Fruit fly (Drosophila melanogaster) whole organism, embryonic: ENCODE data around the gene CG14071.
A peak's percentile ranks its signal among the peaks of the same experiment; 100 is the strongest.

ENCODE experiments used
- ATbp ChIP-seq: fragments of 200-800 bp; sonication (Bioruptor generic); optimal IDR thresholded peaks from 2 replicates; lab custom pipeline; 2017; ENCODE audit warnings: missing biosample characterization, mild to moderate bottlenecking, missing genetic modification characterization, missing genetic modification reagents
- CG11560 ChIP-seq: fragments of 200-800 bp; sonication (Bioruptor generic); IDR thresholded peaks from 3 replicates; pipeline ENCODE4 v1.3.6; 2022; ENCODE audit warnings: missing biosample characterization, missing genetic modification characterization
- CG12942 ChIP-seq: fragments of 200-800 bp; sonication (Bioruptor generic); optimal IDR thresholded peaks from 3 replicates; lab custom pipeline; 2016; ENCODE audit warnings: missing biosample characterization, missing genetic modification characterization
- CG14441 ChIP-seq: fragments of 200-800 bp; sonication (Bioruptor generic); IDR thresholded peaks from 2 replicates; pipeline ENCODE4 v1.3.6; 2022; ENCODE audit warnings: missing biosample characterization, missing genetic modification characterization
- CG16779 ChIP-seq: fragments of 200-800 bp; sonication (Bioruptor generic); IDR thresholded peaks from 2 replicates; pipeline ENCODE4 v1.3.6; 2022; ENCODE audit warnings: missing biosample characterization, missing genetic modification characterization
- CG17361 ChIP-seq: fragments of 200-800 bp; sonication (Bioruptor generic); IDR thresholded peaks from 3 replicates; pipeline ENCODE4 v1.3.6; 2022; ENCODE audit warnings: missing biosample characterization, missing genetic modification characterization
- CG17802 ChIP-seq: fragments of 200-800 bp; sonication (Bioruptor generic); optimal IDR thresholded peaks from 2 replicates; lab custom pipeline; 2018; ENCODE audit warnings: missing biosample characterization, mild to moderate bottlenecking, missing genetic modification characterization, moderate library complexity
- CG18599 ChIP-seq: fragments of 200-800 bp; sonication (Bioruptor generic); optimal IDR thresholded peaks from 3 replicates; lab custom pipeline; 2017; ENCODE audit warnings: missing biosample characterization, missing genetic modification characterization, mild to moderate bottlenecking, moderate library complexity, missing genetic modification reagents
- CG18619 ChIP-seq: fragments of 200-800 bp; sonication (Bioruptor generic); optimal IDR thresholded peaks from 3 replicates; lab custom pipeline; 2017; ENCODE audit warnings: missing biosample characterization, mild to moderate bottlenecking, missing genetic modification characterization
- CG18764 ChIP-seq: fragments of 200-800 bp; sonication (Bioruptor generic); optimal IDR thresholded peaks from 3 replicates; lab custom pipeline; 2016; ENCODE audit warnings: missing biosample characterization, missing genetic modification characterization
- CG2120 ChIP-seq: fragments of 200-800 bp; sonication (Bioruptor generic); optimal IDR thresholded peaks from 3 replicates; lab custom pipeline; 2016; ENCODE audit warnings: missing biosample characterization, missing genetic modification characterization
- CG2678 ChIP-seq: fragments of 200-800 bp; sonication (Bioruptor generic); optimal IDR thresholded peaks from 3 replicates; lab custom pipeline; 2019; ENCODE audit warnings: missing biosample characterization, mild to moderate bottlenecking, missing genetic modification characterization, moderate library complexity
- CG31224 ChIP-seq: fragments of 200-800 bp; sonication (Bioruptor generic); IDR thresholded peaks from 2 replicates; pipeline ENCODE4 v1.3.6; 2022; ENCODE audit warnings: missing biosample characterization, missing genetic modification characterization
- CG3281 ChIP-seq: fragments of 200-800 bp; sonication (Bioruptor generic); optimal IDR thresholded peaks from 3 replicates; lab custom pipeline; 2017; ENCODE audit warnings: missing biosample characterization, mild to moderate bottlenecking, missing genetic modification characterization
- CG42726 ChIP-seq: fragments of 200-800 bp; sonication (Bioruptor generic); IDR thresholded peaks from 2 replicates; pipeline ENCODE4 v1.3.6; 2022; ENCODE audit warnings: missing biosample characterization, missing genetic modification characterization; ENCODE audit not compliant: partially characterized antibody
- CG4424 ChIP-seq: fragments of 200-800 bp; sonication (Bioruptor generic); optimal IDR thresholded peaks from 3 replicates; lab custom pipeline; 2016; ENCODE audit warnings: missing biosample characterization, missing genetic modification characterization
- CG6654 ChIP-seq: fragments of 200-800 bp; sonication (Bioruptor generic); optimal IDR thresholded peaks from 2 replicates; lab custom pipeline; 2017; ENCODE audit warnings: missing biosample characterization, mild to moderate bottlenecking, missing genetic modification characterization
- CG6689 ChIP-seq: fragments of 200-800 bp; sonication (Bioruptor generic); IDR thresholded peaks from 2 replicates; pipeline ENCODE4 v1.3.6; 2022; ENCODE audit warnings: missing biosample characterization, missing genetic modification characterization
- CG9932 ChIP-seq: fragments of 200-800 bp; sonication (Bioruptor generic); IDR thresholded peaks from 2 replicates; pipeline ENCODE4 v1.3.6; 2022; ENCODE audit warnings: missing biosample characterization, missing genetic modification characterization
- CoRest ChIP-seq: fragments of 200-800 bp; sonication (Bioruptor generic); optimal IDR thresholded peaks from 3 replicates; lab custom pipeline; 2018; ENCODE audit warnings: missing biosample characterization, mild to moderate bottlenecking, missing genetic modification characterization, moderate library complexity
- Dip3 ChIP-seq: fragments of 200-800 bp; sonication (Bioruptor generic); optimal IDR thresholded peaks from 3 replicates; lab custom pipeline; 2016; ENCODE audit warnings: missing biosample characterization, missing genetic modification characterization
- Ets65A ChIP-seq: fragments of 200-800 bp; sonication (Bioruptor generic); peaks from one replicate; lab custom pipeline; 2016; ENCODE audit warnings: missing biosample characterization, missing genetic modification characterization
- Fer3 ChIP-seq: fragments of 200-800 bp; sonication (Bioruptor generic); optimal IDR thresholded peaks from 2 replicates; lab custom pipeline; 2018; ENCODE audit warnings: missing biosample characterization, mild to moderate bottlenecking, missing genetic modification characterization, moderate library complexity
- Gug ChIP-seq: fragments of 200-800 bp; sonication (Bioruptor generic); IDR thresholded peaks from 4 replicates; pipeline ENCODE4 v1.3.6; 2022; ENCODE audit warnings: missing biosample characterization, missing genetic modification characterization
- HLH3B ChIP-seq: fragments of 200-800 bp; sonication (Bioruptor generic); IDR thresholded peaks from 2 replicates; pipeline ENCODE4 v1.3.6; 2022; ENCODE audit warnings: missing biosample characterization, missing genetic modification characterization
- Hr51 ChIP-seq, 2 experiments: fragments of 200-800 bp; sonication (Bioruptor generic); optimal IDR thresholded peaks; 2 replicates in 1 of 2; 3 replicates in 1 of 2; lab custom pipeline; 2016 to 2018; ENCODE audit warnings: missing biosample characterization in 2 of 2, missing genetic modification characterization in 2 of 2, mild to moderate bottlenecking in 1 of 2, moderate library complexity in 1 of 2
- Ptx1 ChIP-seq: fragments of 200-800 bp; sonication (Bioruptor generic); IDR thresholded peaks from 2 replicates; pipeline ENCODE4 v1.3.6; 2022; ENCODE audit warnings: missing biosample characterization, missing genetic modification characterization
- chinmo ChIP-seq: fragments of 200-800 bp; sonication (Bioruptor generic); IDR thresholded peaks from 4 replicates; pipeline ENCODE4 v1.3.6; 2022; ENCODE audit warnings: missing biosample characterization, missing genetic modification characterization; ENCODE audit not compliant: partially characterized antibody
- ci ChIP-seq: fragments of 200-800 bp; sonication (Bioruptor generic); IDR thresholded peaks from 3 replicates; pipeline ENCODE4 v1.3.6; 2022; ENCODE audit warnings: missing biosample characterization, missing genetic modification characterization
- dysf ChIP-seq: fragments of 200-800 bp; sonication (Bioruptor generic); IDR thresholded peaks from 3 replicates; pipeline ENCODE4 v1.3.6; 2022; ENCODE audit warnings: missing biosample characterization, missing genetic modification characterization
- fd3F ChIP-seq: fragments of 200-800 bp; sonication (Bioruptor generic); optimal IDR thresholded peaks from 2 replicates; lab custom pipeline; 2018; ENCODE audit warnings: missing biosample characterization, mild to moderate bottlenecking, missing genetic modification characterization, moderate library complexity
- fd64A ChIP-seq: fragments of 200-800 bp; sonication (Bioruptor generic); optimal IDR thresholded peaks from 3 replicates; lab custom pipeline; 2018; ENCODE audit warnings: missing biosample characterization, mild to moderate bottlenecking, missing genetic modification characterization
- hkb ChIP-seq, 2 experiments: fragments of 200-800 bp in 1 of 2; fragments of >200 bp in 1 of 2; sonication (Bioruptor generic) in 1 of 2; IDR thresholded peaks in 1 of 2; optimal IDR thresholded peaks in 1 of 2; 2 replicates each; pipeline versions ENCODE4 v1.3.6 to Lab custom; 2017 to 2022; ENCODE audit warnings: missing biosample characterization in 1 of 2, missing genetic modification characterization in 1 of 2
- hth ChIP-seq: fragments of >200 bp; optimal IDR thresholded peaks from 2 replicates; lab custom pipeline; 2017; ENCODE audit warnings: inconsistent platforms
- inv ChIP-seq: fragments of 200-800 bp; sonication (Bioruptor generic); IDR thresholded peaks from 2 replicates; pipeline ENCODE4 v1.3.6; 2022; ENCODE audit warnings: missing biosample characterization, missing genetic modification characterization; ENCODE audit not compliant: partially characterized antibody
- lbe ChIP-seq: fragments of 200-800 bp; sonication (Bioruptor generic); optimal IDR thresholded peaks from 2 replicates; lab custom pipeline; 2016; ENCODE audit warnings: missing biosample characterization, mild to moderate bottlenecking, missing genetic modification characterization
- nerfin-1 ChIP-seq: fragments of 200-800 bp; sonication (Bioruptor generic); optimal IDR thresholded peaks from 3 replicates; lab custom pipeline; 2019; ENCODE audit warnings: missing biosample characterization, mild to moderate bottlenecking, missing genetic modification characterization, moderate library complexity
- pan ChIP-seq, 4 experiments: fragments of >200 bp in 3 of 4; fragments of 200-800 bp in 1 of 4; sonication (Bioruptor generic) in 1 of 4; optimal IDR thresholded peaks in 3 of 4; IDR thresholded peaks in 1 of 4; 2 replicates each; pipeline versions ENCODE4 v1.3.6 to Lab custom; 2017 to 2022; ENCODE audit warnings: missing biosample characterization in 2 of 4, missing genetic modification characterization in 2 of 4, mixed read lengths in 1 of 4
- pho ChIP-seq: fragments of 200-800 bp; sonication (Bioruptor generic); optimal IDR thresholded peaks from 2 replicates; lab custom pipeline; 2016; ENCODE audit warnings: missing biosample characterization, missing genetic modification characterization
- pzg ChIP-seq: fragments of 200-800 bp; sonication (Bioruptor generic); optimal IDR thresholded peaks from 3 replicates; lab custom pipeline; 2018; ENCODE audit warnings: missing biosample characterization, mild to moderate bottlenecking, missing genetic modification characterization, moderate library complexity
- rib ChIP-seq: fragments of 200-800 bp; sonication (Bioruptor generic); IDR thresholded peaks from 2 replicates; pipeline ENCODE4 v1.3.6; 2022; ENCODE audit warnings: missing biosample characterization, missing genetic modification characterization
- salm ChIP-seq: fragments of 200-800 bp; sonication (Bioruptor generic); optimal IDR thresholded peaks from 2 replicates; lab custom pipeline; 2018; ENCODE audit warnings: missing biosample characterization, mild to moderate bottlenecking, missing genetic modification characterization
- sob ChIP-seq: fragments of 200-800 bp; sonication (Bioruptor generic); IDR thresholded peaks from 2 replicates; pipeline ENCODE4 v1.3.6; 2022; ENCODE audit warnings: missing biosample characterization, missing genetic modification characterization
- tgo ChIP-seq: fragments of 200-800 bp; sonication (Bioruptor generic); IDR thresholded peaks from 3 replicates; pipeline ENCODE4 v1.3.6; 2022; ENCODE audit warnings: missing biosample characterization, missing genetic modification characterization
- tx ChIP-seq: fragments of 200-800 bp; sonication (Bioruptor generic); optimal IDR thresholded peaks from 2 replicates; lab custom pipeline; 2016; ENCODE audit warnings: missing biosample characterization, missing genetic modification characterization
- wor ChIP-seq: fragments of 200-800 bp; sonication (Bioruptor generic); IDR thresholded peaks from 2 replicates; pipeline ENCODE4 v1.3.6; 2022; ENCODE audit warnings: missing biosample characterization, missing genetic modification characterization
- zen ChIP-seq: fragments of 200-800 bp; sonication (Bioruptor generic); optimal IDR thresholded peaks from 3 replicates; lab custom pipeline; 2018; ENCODE audit warnings: missing biosample characterization, mild to moderate bottlenecking, missing genetic modification characterization, moderate library complexity
- zf30C ChIP-seq: fragments of 200-800 bp; sonication (Bioruptor generic); optimal IDR thresholded peaks from 3 replicates; lab custom pipeline; 2018; ENCODE audit warnings: missing biosample characterization, mild to moderate bottlenecking, missing genetic modification characterization

CG14071 gene

dm6 chr2L:10856328-10856942, 32.3 kb downstream of the CG14071 start, which contains the start of gene Dnz1 (continued):
- TF ChIP-seq CG2678 (tag; lab: Kevin White, UChicago) (peak; percentile 68), CG9932 (GFP tag; lab: Robert Waterston, UW) (peak; percentile 92), Dip3 (GFP tag; lab: Kevin White, UChicago) (peak; percentile 32), CG17361 (GFP tag; lab: Robert Waterston, UW) (peak; percentile 64), CG14441 (GFP tag; lab: Robert Waterston, UW) (no peak), hkb (optimal IDR thresholded peaks at IDR 0.05; lab: Kevin White, UChicago) (no peak), hkb (GFP tag; IDR thresholded peaks at IDR 0.05; lab: Robert Waterston, UW) (0 out of 2 replicates have a peak, but pooled peaks have one; percentile 35), inv (GFP tag; lab: Robert Waterston, UW) (no peak), CG4424 (GFP tag; lab: Kevin White, UChicago) (peak; percentile 58), CG18599 (peak; percentile 58), CG12942 (GFP tag; lab: Kevin White, UChicago) (peak; percentile 24), CG6689 (peak; percentile 40; the same call in 1 of the 2 replicates), Ets65A (peak; percentile 78), chinmo (GFP tag; lab: Robert Waterston, UW) (no peak), tgo (peak; percentile 62; the same call in 2 of the 3 replicates), CG31224 (GFP tag; lab: Robert Waterston, UW) (peak; percentile 17; the same call in 1 of the 2 replicates), dysf (GFP tag; lab: Robert Waterston, UW) (peak; percentile 74; the same call in 2 of the 3 replicates), ATbp (GFP tag; lab: Kevin White, UChicago) (no peak), CG11560 (tag; lab: Robert Waterston, UW) (no peak; the same call in 2 of the 3 replicates), tx (GFP tag; lab: Kevin White, UChicago) (peak; percentile 22), Fer3 (tag; lab: Kevin White, UChicago) (peak; percentile 48), CG3281 (peak; percentile 32), Hr51 (GFP tag; optimal IDR thresholded peaks at IDR 0.05; lab: Kevin White, UChicago) (peak in 1 of 2 experiments; percentile 58), nerfin-1 (peak; percentile 36), zf30C (GFP tag; lab: Kevin White, UChicago) (no peak), wor (GFP tag; lab: Robert Waterston, UW) (peak; percentile 36; the same call in 1 of the 2 replicates), fd64A (GFP tag; lab: Kevin White, UChicago) (no peak), CG18764 (GFP tag; lab: Kevin White, UChicago) (no peak), HLH3B (GFP tag; lab: Robert Waterston, UW) (peak; percentile 35; the same call in 1 of the 2 replicates), CG42726 (GFP tag; lab: Robert Waterston, UW) (no peak), rib (GFP tag; lab: Robert Waterston, UW) (peak; percentile 26; the same call in 1 of the 2 replicates), CG18619 (GFP tag; lab: Kevin White, UChicago) (no peak), hth (no peak), fd3F (peak; percentile 34), ci (GFP tag; lab: Robert Waterston, UW) (peak; percentile 62; the same call in 2 of the 3 replicates), CG2120 (GFP tag; lab: Kevin White, UChicago) (peak; percentile 84), Ptx1 (GFP tag; lab: Robert Waterston, UW) (peak; percentile 76), CG6654 (GFP tag; lab: Kevin White, UChicago) (no peak), lbe (GFP tag; lab: Kevin White, UChicago) (no peak), pzg (GFP tag; lab: Kevin White, UChicago) (peak; percentile 31), CG16779 (GFP tag; lab: Robert Waterston, UW) (no peak), salm (no peak), zen (tag; lab: Kevin White, UChicago) (peak; percentile 14), CG17802 (tag; lab: Kevin White, UChicago) (no peak), Gug (GFP tag; lab: Robert Waterston, UW) (peak; percentile 50; the same call in 2 of the 4 replicates), pan (optimal IDR thresholded peaks at IDR 0.05; lab: Kevin White, UChicago) (no peak), pan (GFP tag; optimal IDR thresholded peaks at IDR 0.05 in 1 of 2, IDR thresholded peaks at IDR 0.05 in 1 of 2) (peak in 1 of 2 experiments; percentile 47), pho (peak; percentile 26), CoRest (tag; lab: Kevin White, UChicago) (peak; percentile 52), sob (GFP tag; lab: Robert Waterston, UW) (peak; percentile 81)
